Fruit fly (Drosophila melanogaster): ENCODE results near the gene CG4045.
A peak's percentile ranks its signal among the peaks of the same experiment; 100 is the strongest.

CG4045 gene

DNA sequence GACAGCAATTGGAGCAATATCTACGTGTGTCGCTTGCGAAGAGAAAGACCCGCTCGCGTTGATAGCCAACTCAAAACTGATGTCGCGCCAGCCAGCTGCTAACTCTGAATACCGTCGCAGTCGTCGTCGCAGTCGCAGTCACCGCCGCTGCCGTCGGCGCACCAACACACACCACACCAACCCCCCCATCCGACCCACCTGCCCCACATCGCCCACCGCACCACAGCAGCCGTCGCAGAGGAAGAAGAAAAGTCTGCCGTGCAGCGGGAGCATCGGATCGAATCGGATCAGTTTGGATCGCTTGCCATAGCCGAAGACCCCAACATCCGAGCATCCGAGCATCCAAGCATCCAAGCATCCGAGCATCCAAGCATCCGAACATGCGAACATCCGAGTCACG is 39.3 kb downstream of the CG4045 start (continued):
- TF ChIP-seq Hand (GFP tag; optimal IDR thresholded peaks at IDR 0.05), result no peak
- peak; percentile 77 for TF ChIP-seq sr (GFP tag; IDR thresholded peaks at IDR 0.05)
- TF ChIP-seq pho (GFP tag; optimal IDR thresholded peaks at IDR 0.05), result no peak
- peak; percentile 95 for TF ChIP-seq Adf1 (GFP tag; IDR thresholded peaks at IDR 0.05)
- no peak for TF ChIP-seq CG30403 (GFP tag; optimal IDR thresholded peaks at IDR 0.05)
- TF ChIP-seq CG7839 (tag; optimal IDR thresholded peaks at IDR 0.05), result no peak
- TF ChIP-seq kni (GFP tag; optimal IDR thresholded peaks at IDR 0.05), result peak; percentile 69
- TF ChIP-seq Dbx (GFP tag; IDR thresholded peaks at IDR 0.05), result peak; percentile 17; the same call in 1 of the 3 replicates
- no peak for TF ChIP-seq emc (GFP tag; optimal IDR thresholded peaks at IDR 0.05)
- TF ChIP-seq Drgx (GFP tag; IDR thresholded peaks at IDR 0.05), result peak; percentile 13; the same call in 1 of the 2 replicates
- TF ChIP-seq sqz (GFP tag; optimal IDR thresholded peaks at IDR 0.05), result no peak
- no peak for TF ChIP-seq NK7.1 (GFP tag; optimal IDR thresholded peaks at IDR 0.05)
- TF ChIP-seq ci (GFP tag; IDR thresholded peaks at IDR 0.05), result peak; percentile 57; the same call in 2 of the 3 replicates
- peak; percentile 32 for TF ChIP-seq CG17385 (GFP tag; optimal IDR thresholded peaks at IDR 0.05)
- TF ChIP-seq chn (GFP tag; optimal IDR thresholded peaks at IDR 0.05), result peak; percentile 17
- TF ChIP-seq CG12769 (tag; optimal IDR thresholded peaks at IDR 0.05), result peak; percentile 92

DNA sequence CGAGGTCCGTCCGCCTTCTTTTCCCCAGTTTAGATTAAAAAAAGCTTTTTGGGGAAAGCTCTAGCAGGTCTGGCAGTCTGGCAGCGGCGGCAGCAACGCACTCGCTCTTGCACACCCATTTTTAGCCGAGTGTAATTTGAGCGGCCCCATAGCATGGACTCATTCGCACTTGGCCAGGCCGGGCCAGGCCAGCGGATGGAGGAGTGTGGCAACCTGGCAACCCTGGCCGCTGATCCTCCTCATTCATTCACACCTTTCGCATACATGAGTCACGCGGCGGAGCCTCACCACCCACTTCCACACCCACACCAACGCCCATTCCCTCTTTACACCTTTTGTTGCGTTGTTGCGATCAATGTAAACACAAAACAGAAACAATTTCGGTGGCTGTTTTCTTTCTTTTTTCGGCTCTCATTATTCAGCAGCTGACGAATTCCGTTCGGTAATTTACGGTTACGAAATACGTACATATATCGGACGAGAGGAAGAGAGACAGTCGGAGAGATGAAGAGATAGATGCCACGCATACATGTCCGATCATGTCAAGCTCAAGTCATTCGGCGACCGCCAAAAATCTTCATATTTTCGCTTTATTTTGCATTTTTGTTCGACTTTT is 42.8 kb downstream of the CG4045 start:
- TF ChIP-seq CG4328 (GFP tag; optimal IDR thresholded peaks at IDR 0.05), result no peak
- TF ChIP-seq Gug (GFP tag; IDR thresholded peaks at IDR 0.05), result no peak
- no peak for TF ChIP-seq sim (GFP tag; IDR thresholded peaks at IDR 0.05)
- no peak for TF ChIP-seq dpn (GFP tag; optimal IDR thresholded peaks at IDR 0.05)
- TF ChIP-seq CG7928 (GFP tag; optimal IDR thresholded peaks at IDR 0.05), result no peak
- 0 out of 3 replicates have a peak, but pooled peaks have one; percentile 25 for TF ChIP-seq ci (GFP tag; IDR thresholded peaks at IDR 0.05)
- TF ChIP-seq trh (GFP tag; optimal IDR thresholded peaks at IDR 0.05), result no peak
- no peak for TF ChIP-seq bab2 (GFP tag; optimal IDR thresholded peaks at IDR 0.05)
- TF ChIP-seq Six4 (GFP tag; optimal IDR thresholded peaks at IDR 0.05), result no peak
- TF ChIP-seq Hand (GFP tag; optimal IDR thresholded peaks at IDR 0.05), result no peak
- TF ChIP-seq az2 (GFP tag; optimal IDR thresholded peaks at IDR 0.05), result no peak
- TF ChIP-seq amos (GFP tag; IDR thresholded peaks at IDR 0.05; ENCODE audit: partially characterized antibody), result no peak
- TF ChIP-seq MTF-1 (GFP tag; optimal IDR thresholded peaks at IDR 0.05; ENCODE audit: borderline replicate concordance), result no peak
- TF ChIP-seq eve (GFP tag; optimal IDR thresholded peaks at IDR 0.05), result no peak
- no peak for TF ChIP-seq tio (GFP tag; optimal IDR thresholded peaks at IDR 0.05)
- TF ChIP-seq CG10543 (GFP tag; optimal IDR thresholded peaks at IDR 0.05), result peak; percentile 80
- TF ChIP-seq kay (GFP tag; optimal IDR thresholded peaks at IDR 0.05), result peak; percentile 64
- TF ChIP-seq CG34224 (GFP tag; IDR thresholded peaks at IDR 0.05; ENCODE audit: partially characterized antibody), result no peak
- no peak for TF ChIP-seq sens-2 (GFP tag; IDR thresholded peaks at IDR 0.05)
- TF ChIP-seq Eip74EF (GFP tag; optimal IDR thresholded peaks at IDR 0.05), result no peak
- TF ChIP-seq cwo (GFP tag; optimal IDR thresholded peaks at IDR 0.05), result no peak
- TF ChIP-seq gcm2 (GFP tag; optimal IDR thresholded peaks at IDR 0.05), result no peak
- TF ChIP-seq pan (optimal IDR thresholded peaks at IDR 0.05), result no peak
- TF ChIP-seq pan (GFP tag; optimal IDR thresholded peaks at IDR 0.05 in 1 of 2, IDR thresholded peaks at IDR 0.05 in 1 of 2), result no peak
- TF ChIP-seq CG7963 (GFP tag; IDR thresholded peaks at IDR 0.05; ENCODE audit: partially characterized antibody), result no peak
- TF ChIP-seq sima (GFP tag; optimal IDR thresholded peaks at IDR 0.05), result no peak
- TF ChIP-seq Camta (GFP tag; optimal IDR thresholded peaks at IDR 0.05), result no peak
- TF ChIP-seq CG12659 (GFP tag; optimal IDR thresholded peaks at IDR 0.05), result no peak
- no peak for TF ChIP-seq CG31388 (GFP tag; optimal IDR thresholded peaks at IDR 0.05)
- peak; percentile 90 for TF ChIP-seq p53 (GFP tag; optimal IDR thresholded peaks at IDR 0.05)
- TF ChIP-seq CG12236 (GFP tag; optimal IDR thresholded peaks at IDR 0.05), result no peak
- TF ChIP-seq sr (GFP tag; IDR thresholded peaks at IDR 0.05), result peak; percentile 73
- no peak for TF ChIP-seq Dad (GFP tag; optimal IDR thresholded peaks at IDR 0.05)
- no peak for TF ChIP-seq CG16813 (GFP tag; IDR thresholded peaks at IDR 0.05; ENCODE audit: partially characterized antibody)
- no peak for TF ChIP-seq zen (tag; optimal IDR thresholded peaks at IDR 0.05)
- no peak for TF ChIP-seq da (GFP tag; optimal IDR thresholded peaks at IDR 0.05)

All from whole organism, embryonic.